Fruit fly (Drosophila melanogaster): Measurements from ENCODE around the gene CG42788.

DNA sequence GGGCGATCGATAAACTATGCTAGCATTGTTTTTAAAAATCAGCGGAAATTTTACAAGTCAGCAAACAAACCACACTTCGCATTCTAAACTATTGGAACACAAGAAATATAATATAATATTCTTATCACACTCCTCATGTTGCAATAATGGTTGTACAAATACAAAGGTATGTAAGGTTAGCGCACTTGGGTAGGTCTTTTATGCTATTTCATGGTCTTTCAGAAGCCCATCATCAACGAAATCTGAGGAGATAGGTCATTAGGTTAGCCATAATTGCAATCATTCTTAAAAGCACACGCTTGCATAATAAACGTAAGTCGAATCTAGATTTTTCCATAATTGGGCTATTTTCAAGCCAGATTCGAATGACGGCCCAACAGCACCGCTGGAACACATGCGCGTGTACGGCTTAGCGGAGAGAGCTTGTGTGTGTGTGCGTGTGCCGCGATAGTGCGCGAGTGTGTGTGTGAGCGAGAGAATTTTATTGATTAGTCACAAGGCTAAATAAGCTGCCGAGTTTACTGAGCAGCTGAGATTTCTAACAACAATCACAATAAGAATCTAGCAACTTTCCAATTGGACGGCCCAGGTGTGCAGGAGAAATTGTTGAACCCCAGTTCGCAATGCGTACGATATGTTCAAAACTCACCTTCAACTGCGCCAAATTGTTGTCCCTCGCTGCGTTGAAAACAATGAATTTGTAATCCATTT is 37.4 kb downstream of the CG42788 start:
- TF ChIP-seq usp (GFP tag; optimal IDR thresholded peaks at IDR 0.05) (no peak), Dll (optimal IDR thresholded peaks at IDR 0.05) (no peak), EcR (GFP tag; optimal IDR thresholded peaks at IDR 0.05) (no peak), CG8478 (optimal IDR thresholded peaks at IDR 0.05) (no peak)

Data from whole organism.